Fruit fly (Drosophila melanogaster): ENCODE measurements around the gene Hcs.

The Hcs gene

dm6 chr3R:5466875-5467274 is 7.8 kb upstream of the Hcs start, which contains the start of gene RpL35A (continued):
- TF ChIP-seq CG14441 (GFP tag; IDR thresholded peaks at IDR 0.05) (0 out of 2 replicates have a peak, but pooled peaks have one; percentile 25), CG31224 (GFP tag; IDR thresholded peaks at IDR 0.05) (no peak), slou (GFP tag; optimal IDR thresholded peaks at IDR 0.05) (no peak), eyg (GFP tag; optimal IDR thresholded peaks at IDR 0.05) (peak; percentile 60), pnt (GFP tag; optimal IDR thresholded peaks at IDR 0.05) (no peak), Bteb2 (GFP tag; optimal IDR thresholded peaks at IDR 0.05) (peak; percentile 63), CG30403 (GFP tag; optimal IDR thresholded peaks at IDR 0.05) (peak; percentile 6), sima (GFP tag; optimal IDR thresholded peaks at IDR 0.05) (peak; percentile 12), CG30431 (GFP tag; optimal IDR thresholded peaks at IDR 0.05) (peak; percentile 21), Vsx1 (GFP tag; optimal IDR thresholded peaks at IDR 0.05) (no peak), CG18599 (GFP tag; optimal IDR thresholded peaks at IDR 0.05) (peak; percentile 79), NfI (GFP tag; optimal IDR thresholded peaks at IDR 0.05) (peak; percentile 87), NC2β (GFP tag; optimal IDR thresholded peaks at IDR 0.05) (peak; percentile 93), CG4730 (GFP tag; IDR thresholded peaks at IDR 0.05) (no peak), CG9609 (GFP tag; optimal IDR thresholded peaks at IDR 0.05) (peak; percentile 50), CG4854 (GFP tag; optimal IDR thresholded peaks at IDR 0.05) (peak; percentile 72), CG12744 (GFP tag; optimal IDR thresholded peaks at IDR 0.05) (peak; percentile 16), run (tag; optimal IDR thresholded peaks at IDR 0.05) (peak; percentile 24), row (GFP tag; IDR thresholded peaks at IDR 0.05) (0 out of 3 replicates have a peak, but pooled peaks have one; percentile 40), Fer1 (GFP tag; optimal IDR thresholded peaks at IDR 0.05) (peak; percentile 90), CG11695 (GFP tag; IDR thresholded peaks at IDR 0.05) (0 out of 3 replicates have a peak, but pooled peaks have one; percentile 35), MTF-1 (GFP tag; optimal IDR thresholded peaks at IDR 0.05; ENCODE audit: borderline replicate concordance) (peak; percentile 90), dati (GFP tag; IDR thresholded peaks at IDR 0.05) (no peak; the same call in 1 of the 2 replicates), h (optimal IDR thresholded peaks at IDR 0.05) (no peak), CG12155 (GFP tag; optimal IDR thresholded peaks at IDR 0.05) (no peak), CG17802 (tag; optimal IDR thresholded peaks at IDR 0.05) (peak; percentile 55), CG8290 (GFP tag; optimal IDR thresholded peaks at IDR 0.05) (peak; percentile 30), CG8290 (tag; optimal IDR thresholded peaks at IDR 0.05) (peak; percentile 54 to 69), CG2199 (GFP tag; IDR thresholded peaks at IDR 0.05) (no peak), Sox102F (GFP tag; optimal IDR thresholded peaks at IDR 0.05) (no peak), CG6765 (GFP tag; optimal IDR thresholded peaks at IDR 0.05) (peak; percentile 94), pzg (GFP tag; optimal IDR thresholded peaks at IDR 0.05) (peak; percentile 80), CG7745 (tag; optimal IDR thresholded peaks at IDR 0.05) (no peak), HLHmδ (GFP tag; optimal IDR thresholded peaks at IDR 0.05) (peak; percentile 89), Scr (GFP tag; IDR thresholded peaks at IDR 0.05; ENCODE audit: partially characterized antibody) (no peak), CG1792 (GFP tag; optimal IDR thresholded peaks at IDR 0.05) (peak; percentile 45), CG4282 (GFP tag; optimal IDR thresholded peaks at IDR 0.05) (no peak), yki (optimal IDR thresholded peaks at IDR 0.05) (no peak), onecut (GFP tag; IDR thresholded peaks at IDR 0.05) (peak; percentile 70), tll (GFP tag; optimal IDR thresholded peaks at IDR 0.05) (no peak), CTCF (GFP tag; optimal IDR thresholded peaks at IDR 0.05) (peak; percentile 57), rib (GFP tag; IDR thresholded peaks at IDR 0.05) (no peak), NFAT (GFP tag; IDR thresholded peaks at IDR 0.05) (peak; percentile 58; the same call in 1 of the 2 replicates), CG12659 (GFP tag; optimal IDR thresholded peaks at IDR 0.05) (peak; percentile 76), CG11085 (GFP tag; IDR thresholded peaks at IDR 0.05) (peak; percentile 21; the same call in 1 of the 2 replicates), CG33213 (GFP tag; optimal IDR thresholded peaks at IDR 0.05) (peak; percentile 89), dm (GFP tag; optimal IDR thresholded peaks at IDR 0.05) (peak; percentile 89), usp (GFP tag; optimal IDR thresholded peaks at IDR 0.05) (no peak), odd (GFP tag; optimal IDR thresholded peaks at IDR 0.05) (peak; percentile 85), Ada2b (GFP tag; IDR thresholded peaks at IDR 0.05) (no peak), ind (GFP tag; optimal IDR thresholded peaks at IDR 0.05) (no peak), Antp (GFP tag; optimal IDR thresholded peaks at IDR 0.05) (no peak), CG31441 (GFP tag; IDR thresholded peaks at IDR 0.05) (peak; percentile 70)

All from whole organism, embryonic.